In the genomic region with DNA sequence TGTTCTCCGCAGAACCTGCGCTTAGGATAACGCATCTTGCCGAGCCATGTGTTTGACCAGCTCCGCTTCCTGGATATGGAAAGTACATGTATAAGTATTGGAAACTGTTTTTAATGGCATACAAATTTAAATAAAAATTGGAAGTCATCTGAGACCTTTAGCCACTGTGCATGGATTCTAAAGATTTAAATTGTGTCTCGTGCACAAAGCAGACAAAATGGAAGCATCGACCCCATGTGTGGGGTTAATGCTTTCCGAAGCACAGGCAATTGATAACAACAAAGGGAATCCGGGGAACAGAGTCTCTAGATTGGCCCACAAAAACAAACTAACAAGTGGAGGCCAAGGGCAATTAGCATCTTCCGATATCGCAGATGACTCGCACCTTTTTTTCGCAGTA, we compare ENCODE assay signal across 2 fruit fly cellular contexts.
A peak's percentile ranks its signal among the peaks of the same experiment; 100 is the strongest.
TF ChIP-seq lines count a peak whose summit lies in the region.

No protein-coding gene starts in this region.

TF ChIP-seq in whole organism, prepupa, 60 proteins besides CTCF, POLR2A, EP300 and RAD21:
- TF ChIP-seq acj6 (GFP tag; optimal IDR thresholded peaks at IDR 0.05; lab: Kevin White, UChicago): no peak
- TF ChIP-seq Met (GFP tag; optimal IDR thresholded peaks at IDR 0.05; lab: Kevin White, UChicago): no peak
- TF ChIP-seq svp (GFP tag; lab: Kevin White, UChicago): peak; percentile 94

TF ChIP-seq in whole organism, wandering third instar larva, 38 proteins besides CTCF, POLR2A, EP300 and RAD21:
- no peak for TF ChIP-seq Rel (GFP tag; optimal IDR thresholded peaks at IDR 0.05; lab: Kevin White, UChicago)
- TF ChIP-seq Rel (tag; optimal IDR thresholded peaks at IDR 0.05; lab: Kevin White, UChicago): peak; percentile 62
- TF ChIP-seq sage (GFP tag; optimal IDR thresholded peaks at IDR 0.05; lab: Kevin White, UChicago): no peak
- no peak for TF ChIP-seq Dif (GFP tag; optimal IDR thresholded peaks at IDR 0.05; lab: Kevin White, UChicago; ENCODE audit: partially characterized antibody)
- TF ChIP-seq Jra (GFP tag; optimal IDR thresholded peaks at IDR 0.05; lab: Kevin White, UChicago): no peak
